Fruit fly (Drosophila melanogaster) whole organism, wandering third instar larva: Measurements from ENCODE around the gene Indy.

ENCODE experiments used
- Abd-B ChIP-seq: fragments of >200 bp; optimal IDR thresholded peaks from 2 replicates; lab custom pipeline; 2017; ENCODE audit warnings: missing biosample characterization, missing genetic modification characterization
- CG32264 ChIP-seq: fragments of 200-800 bp; sonication (Bioruptor generic); optimal IDR thresholded peaks from 2 replicates; lab custom pipeline; 2016; ENCODE audit warnings: missing biosample characterization, missing genetic modification characterization
- Hr78 ChIP-seq: fragments of >200 bp; optimal IDR thresholded peaks from 2 replicates; lab custom pipeline; 2017; ENCODE audit warnings: missing biosample characterization, missing genetic modification characterization
- Hr83 ChIP-seq: fragments of 200-300 bp; sonication (Bioruptor generic); optimal IDR thresholded peaks from 2 replicates; lab custom pipeline; 2016; ENCODE audit warnings: missing biosample characterization, mild to moderate bottlenecking, missing genetic modification characterization, moderate library complexity; ENCODE audit not compliant: poor library complexity, severe bottlenecking
- Mio ChIP-seq: sonication (Bioruptor generic); optimal IDR thresholded peaks from 2 replicates; lab custom pipeline; 2016; ENCODE audit warnings: missing biosample characterization, missing genetic modification characterization
- Myc ChIP-seq: fragments of >200 bp; optimal IDR thresholded peaks from 2 replicates; lab custom pipeline; 2017
- Sp1 ChIP-seq: fragments of 200-800 bp; sonication (Bioruptor generic); optimal IDR thresholded peaks from 3 replicates; lab custom pipeline; 2019; ENCODE audit warnings: missing biosample characterization, mild to moderate bottlenecking, missing genetic modification characterization, moderate library complexity
- h ChIP-seq: fragments of 200-800 bp; sonication (Bioruptor generic); optimal IDR thresholded peaks from 3 replicates; lab custom pipeline; 2016; ENCODE audit warnings: missing biosample characterization, mild to moderate bottlenecking, missing genetic modification characterization
- psq ChIP-seq: fragments of 200-800 bp; sonication (Bioruptor generic); optimal IDR thresholded peaks from 3 replicates; lab custom pipeline; 2017; ENCODE audit warnings: missing biosample characterization, mild to moderate bottlenecking, missing genetic modification characterization, moderate library complexity
- tai ChIP-seq: sonication (Bioruptor generic); optimal IDR thresholded peaks from 2 replicates; lab custom pipeline; 2016; ENCODE audit warnings: missing biosample characterization, missing genetic modification characterization

dm6 chr3L:18839996-18840369 is 6.1 kb downstream of the Indy start:
- TF ChIP-seq psq (no peak), Hr83 (no peak), Mio (GFP tag; lab: Kevin White, UChicago) (no peak), Abd-B (GFP tag; lab: Kevin White, UChicago) (no peak), h (GFP tag; lab: Kevin White, UChicago) (no peak), tai (no peak), Myc (no peak), Hr78 (GFP tag; lab: Kevin White, UChicago) (no peak), Sp1 (GFP tag; lab: Kevin White, UChicago) (no peak), CG32264 (GFP tag; lab: Kevin White, UChicago) (no peak)
